Fruit fly (Drosophila melanogaster) whole organism: ENCODE results near the gene CG5131.

Source experiments
- CG8478 ChIP-seq: fragments of >200 bp; optimal IDR thresholded peaks from 2 replicates; lab custom pipeline; 2018; ENCODE audit warnings: inconsistent platforms
- Dll ChIP-seq: fragments of >200 bp; optimal IDR thresholded peaks from 2 replicates; lab custom pipeline; 2017
- EcR ChIP-seq, 2 experiments: fragments of >200 bp; optimal IDR thresholded peaks; 2 replicates each; lab custom pipeline; 2017; ENCODE audit warnings: missing biosample characterization in 2 of 2, missing genetic modification characterization in 2 of 2, missing genetic modification reagents in 2 of 2
- usp ChIP-seq: fragments of >200 bp; optimal IDR thresholded peaks from 2 replicates; lab custom pipeline; 2017; ENCODE audit warnings: missing biosample characterization, missing genetic modification characterization, mixed read lengths

dm6 chr2L:17455823-17456222, 28.5 kb upstream of the CG5131 start, which contains the start of gene SPH93:
- TF ChIP-seq CG8478 (lab: Kevin White, UChicago) (no peak), usp (GFP tag; lab: Kevin White, UChicago) (no peak), Dll (lab: Kevin White, UChicago) (no peak), EcR (GFP tag; optimal IDR thresholded peaks at IDR 0.05; lab: Kevin White, UChicago) (no peak)
